Worm (Caenorhabditis elegans) whole organism, L4 larva: ENCODE measurements around the gene slc-25A32.

Experiments
- F44E2.7 ChIP-seq: fragments of 200-800 bp; sonication (Bioruptor generic); IDR thresholded peaks from 2 replicates; pipeline ENCODE4 v2.1.2; 2022; ENCODE audit warnings: missing genetic modification characterization, missing compliant biosample characterization
- F49E8.2 ChIP-seq: sonication (generic microtip); optimal IDR thresholded peaks from 2 replicates; lab custom pipeline; 2016; ENCODE audit warnings: missing compliant biosample characterization, mild to moderate bottlenecking, missing genetic modification characterization, borderline replicate concordance
- R02D3.7 ChIP-seq: fragments of 150-350 bp; sonication (generic microtip); optimal IDR thresholded peaks from 3 replicates; lab custom pipeline; 2014; ENCODE audit warnings: missing biosample characterization, missing genetic modification characterization
- Y48G9A.11 ChIP-seq: fragments of 200-800 bp; sonication (Bioruptor generic); IDR thresholded peaks from 2 replicates; pipeline ENCODE4 v1.3.6; 2022; ENCODE audit warnings: missing genetic modification reagents, missing genetic modification characterization, missing compliant biosample characterization
- Y5F2A.4 ChIP-seq: fragments of 200-800 bp; sonication (Bioruptor generic); optimal IDR thresholded peaks from 2 replicates; lab custom pipeline; 2018; ENCODE audit warnings: mild to moderate bottlenecking, missing genetic modification characterization, missing compliant biosample characterization
- ZK337.2 ChIP-seq: fragments of 200-800 bp; sonication (Bioruptor generic); IDR thresholded peaks from 2 replicates; pipeline ENCODE4 v1.3.6; 2022; ENCODE audit warnings: missing genetic modification reagents, missing genetic modification characterization, missing compliant biosample characterization
- ZK546.5 ChIP-seq, 2 experiments: sonication (generic microtip); optimal IDR thresholded peaks; 2 replicates each; lab custom pipeline; 2017; ENCODE audit warnings: missing biosample characterization in 2 of 2, missing genetic modification characterization in 2 of 2
- aha-1 ChIP-seq: fragments of 150-350 bp; peaks from one replicate; lab custom pipeline; 2014; ENCODE audit warnings: missing biosample characterization, missing genetic modification characterization
- arid-1 ChIP-seq: fragments of 200-800 bp; sonication (Bioruptor generic); conservative IDR thresholded peaks from 2 replicates; pipeline ENCODE4 v1.3.6; 2022; ENCODE audit warnings: missing genetic modification reagents, missing genetic modification characterization, missing compliant biosample characterization
- attf-4 ChIP-seq: sonication (generic microtip); optimal IDR thresholded peaks from 3 replicates; lab custom pipeline; 2017; ENCODE audit warnings: missing biosample characterization, missing genetic modification characterization
- ceh-20 ChIP-seq: fragments of 200-800 bp; sonication (Bioruptor generic); IDR thresholded peaks from 2 replicates; pipeline ENCODE4 v1.3.6; 2022; ENCODE audit warnings: missing genetic modification reagents, missing genetic modification characterization, missing compliant biosample characterization
- ceh-28 ChIP-seq: fragments of 150-350 bp; optimal IDR thresholded peaks from 2 replicates; lab custom pipeline; 2014; ENCODE audit warnings: missing biosample characterization, missing genetic modification reagents, missing genetic modification characterization
- ceh-32 ChIP-seq: sonication (generic microtip); optimal IDR thresholded peaks from 2 replicates; lab custom pipeline; 2016; ENCODE audit warnings: mild to moderate bottlenecking, missing genetic modification characterization, missing compliant biosample characterization; ENCODE audit not compliant: poor library complexity
- daf-12 ChIP-seq: fragments of 150-350 bp; optimal IDR thresholded peaks from 2 replicates; lab custom pipeline; 2014; ENCODE audit warnings: missing biosample characterization, missing genetic modification reagents, missing genetic modification characterization
- daf-19 ChIP-seq: fragments of 200-800 bp; sonication (Bioruptor generic); conservative IDR thresholded peaks from 2 replicates; pipeline ENCODE4 v1.3.6; 2022; ENCODE audit warnings: missing genetic modification characterization, missing compliant biosample characterization
- dmd-6 ChIP-seq: fragments of 200-800 bp; sonication (Bioruptor generic); IDR thresholded peaks from 2 replicates; pipeline ENCODE4 v1.3.6; 2022; ENCODE audit warnings: missing genetic modification reagents, missing genetic modification characterization, missing compliant biosample characterization
- dpl-1 ChIP-seq: fragments of 150-350 bp; optimal IDR thresholded peaks from 2 replicates; lab custom pipeline; 2014; ENCODE audit warnings: missing biosample characterization, missing genetic modification reagents, missing genetic modification characterization
- egl-27 ChIP-seq: sonication (generic microtip); optimal IDR thresholded peaks from 3 replicates; lab custom pipeline; 2017; ENCODE audit warnings: missing biosample characterization, missing genetic modification reagents, missing genetic modification characterization
- hlh-11 ChIP-seq: fragments of 200-800 bp; sonication (Bioruptor generic); optimal IDR thresholded peaks from 2 replicates; lab custom pipeline; 2018; ENCODE audit warnings: mild to moderate bottlenecking, missing genetic modification characterization, missing compliant biosample characterization
- hlh-30 ChIP-seq: sonication (generic microtip); optimal IDR thresholded peaks from 2 replicates; lab custom pipeline; 2017; ENCODE audit warnings: antibody characterized with exemption, mild to moderate bottlenecking, missing genetic modification characterization, missing compliant biosample characterization; ENCODE audit not compliant: insufficient read depth
- hmg-1.1 ChIP-seq: fragments of 200-800 bp; sonication (Bioruptor generic); IDR thresholded peaks from 2 replicates; pipeline ENCODE4 v1.3.6; 2022; ENCODE audit warnings: missing genetic modification reagents, missing genetic modification characterization, missing compliant biosample characterization
- jun-1 ChIP-seq: fragments of 150-350 bp; optimal IDR thresholded peaks from 2 replicates; lab custom pipeline; 2014; ENCODE audit warnings: missing biosample characterization, missing genetic modification reagents, missing genetic modification characterization
- lin-13 ChIP-seq: fragments of 150-350 bp; optimal IDR thresholded peaks from 2 replicates; lab custom pipeline; 2014; ENCODE audit warnings: missing biosample characterization, missing genetic modification reagents, missing genetic modification characterization
- lin-38 ChIP-seq: fragments of 200-800 bp; sonication (Bioruptor generic); IDR thresholded peaks from 2 replicates; pipeline ENCODE4 v1.3.6; 2022; ENCODE audit warnings: missing genetic modification reagents, missing genetic modification characterization, missing compliant biosample characterization
- lin-39 ChIP-seq: fragments of 150-350 bp; optimal IDR thresholded peaks from 2 replicates; lab custom pipeline; 2014; ENCODE audit warnings: missing biosample characterization, missing genetic modification reagents, missing genetic modification characterization
- lsy-2 ChIP-seq, 2 experiments: fragments of 150-350 bp in 1 of 2; sonication (generic microtip) in 1 of 2; optimal IDR thresholded peaks; 2 replicates each; lab custom pipeline; 2014 to 2017; ENCODE audit warnings: missing biosample characterization in 2 of 2, missing genetic modification characterization in 2 of 2
- madf-9 ChIP-seq: fragments of 200-800 bp; sonication (Bioruptor generic); conservative IDR thresholded peaks from 2 replicates; pipeline ENCODE4 v1.3.6; 2022; ENCODE audit warnings: missing genetic modification reagents, missing genetic modification characterization, missing compliant biosample characterization
- mdl-1 ChIP-seq, 2 experiments: fragments of 150-350 bp in 1 of 2; sonication (generic microtip) in 1 of 2; optimal IDR thresholded peaks; 2 replicates each; lab custom pipeline; 2014 to 2017; ENCODE audit warnings: missing biosample characterization in 2 of 2, missing genetic modification characterization in 2 of 2
- mes-2 ChIP-seq: sonication (generic microtip); optimal IDR thresholded peaks from 2 replicates; lab custom pipeline; 2016; ENCODE audit warnings: missing genotype, mild to moderate bottlenecking, missing genetic modification characterization, missing compliant biosample characterization; ENCODE audit not compliant: poor library complexity, severe bottlenecking
- mxl-2 ChIP-seq: fragments of 200-800 bp; sonication (Bioruptor generic); conservative IDR thresholded peaks from 2 replicates; pipeline ENCODE4 v1.3.6; 2022; ENCODE audit warnings: missing genetic modification reagents, missing genetic modification characterization, missing compliant biosample characterization
- nhr-10 ChIP-seq: fragments of 150-350 bp; optimal IDR thresholded peaks from 2 replicates; lab custom pipeline; 2014; ENCODE audit warnings: missing biosample characterization, missing genetic modification characterization
- nhr-111 ChIP-seq: fragments of 200-800 bp; sonication (Bioruptor generic); optimal IDR thresholded peaks from 2 replicates; lab custom pipeline; 2018; ENCODE audit warnings: mild to moderate bottlenecking, missing genetic modification characterization, missing compliant biosample characterization
- nhr-237 ChIP-seq: sonication (generic microtip); optimal IDR thresholded peaks from 2 replicates; lab custom pipeline; 2017; ENCODE audit warnings: missing biosample characterization, missing genetic modification characterization
- nhr-28 ChIP-seq: fragments of 150-350 bp; optimal IDR thresholded peaks from 2 replicates; lab custom pipeline; 2014; ENCODE audit warnings: missing biosample characterization, missing genetic modification characterization
- nhr-42 ChIP-seq: fragments of 200-800 bp; sonication (Bioruptor generic); IDR thresholded peaks from 2 replicates; pipeline ENCODE4 v1.3.6; 2022; ENCODE audit warnings: missing genetic modification characterization, missing compliant biosample characterization
- nhr-6 ChIP-seq: fragments of 150-350 bp; optimal IDR thresholded peaks from 2 replicates; lab custom pipeline; 2014; ENCODE audit warnings: missing biosample characterization, missing genetic modification characterization
- pha-4 ChIP-seq, 2 experiments: fragments of 150-350 bp in 1 of 2; fragments of 200-800 bp in 1 of 2; sonication (Bioruptor generic) in 1 of 2; IDR thresholded peaks in 1 of 2; optimal IDR thresholded peaks in 1 of 2; 2 replicates each; pipeline versions ENCODE4 v1.3.6 to Lab custom; 2014 to 2022; ENCODE audit warnings: missing genetic modification characterization in 2 of 2, missing genetic modification reagents in 2 of 2, missing biosample characterization in 1 of 2, missing compliant biosample characterization in 1 of 2
- php-3 ChIP-seq: fragments of 200-800 bp; sonication (Bioruptor generic); IDR thresholded peaks from 2 replicates; pipeline ENCODE4 v1.3.6; 2022; ENCODE audit warnings: missing genetic modification reagents, missing genetic modification characterization, missing compliant biosample characterization
- saeg-2 ChIP-seq: fragments of 200-800 bp; sonication (Bioruptor generic); IDR thresholded peaks from 2 replicates; pipeline ENCODE4 v1.3.6; 2022; ENCODE audit warnings: missing genetic modification reagents, missing genetic modification characterization, missing compliant biosample characterization
- sdz-12 ChIP-seq: fragments of 200-800 bp; sonication (Bioruptor generic); optimal IDR thresholded peaks from 2 replicates; lab custom pipeline; 2018; ENCODE audit warnings: mild to moderate bottlenecking, missing genetic modification characterization, missing compliant biosample characterization
- skn-1 ChIP-seq: fragments of 150-350 bp; optimal IDR thresholded peaks from 2 replicates; lab custom pipeline; 2014; ENCODE audit warnings: missing biosample characterization, missing genetic modification characterization
- snpc-1.2 ChIP-seq: fragments of 200-800 bp; sonication (Bioruptor generic); IDR thresholded peaks from 2 replicates; pipeline ENCODE4 v1.3.6; 2022; ENCODE audit warnings: missing genetic modification reagents, missing genetic modification characterization, missing compliant biosample characterization
- snpc-4 ChIP-seq: fragments of 150-350 bp; optimal IDR thresholded peaks from 2 replicates; lab custom pipeline; 2014; ENCODE audit warnings: missing biosample characterization, missing genetic modification characterization
- tag-97 ChIP-seq: fragments of 200-800 bp; sonication (Bioruptor generic); IDR thresholded peaks from 2 replicates; pipeline ENCODE4 v1.3.6; 2022; ENCODE audit warnings: missing genetic modification characterization, missing compliant biosample characterization
- unc-130 ChIP-seq: sonication (generic microtip); optimal IDR thresholded peaks from 2 replicates; lab custom pipeline; 2016; ENCODE audit warnings: missing genetic modification reagents, missing genetic modification characterization, missing compliant biosample characterization
- unc-39 ChIP-seq: sonication (generic microtip); optimal IDR thresholded peaks from 2 replicates; lab custom pipeline; 2017; ENCODE audit warnings: missing biosample characterization, missing genetic modification characterization
- unc-62 ChIP-seq, 3 experiments: fragments of 150-350 bp in 1 of 3; sonication (generic microtip); optimal IDR thresholded peaks in 2 of 3; peaks in 1 of 3; 1 replicate in 1 of 3; 2 replicates in 2 of 3; lab custom pipeline; 2014 to 2017; ENCODE audit warnings: missing biosample characterization in 3 of 3, missing genetic modification characterization in 3 of 3, missing genetic modification reagents in 3 of 3, missing genotype in 1 of 3
- vab-7 ChIP-seq: fragments of 200-800 bp; sonication (Bioruptor generic); IDR thresholded peaks from 2 replicates; pipeline ENCODE4 v1.3.6; 2022; ENCODE audit warnings: missing genetic modification reagents, missing genetic modification characterization, missing compliant biosample characterization
- zip-11 ChIP-seq: fragments of 200-800 bp; sonication (Bioruptor generic); IDR thresholded peaks from 2 replicates; pipeline ENCODE4 v1.3.6; 2022; ENCODE audit warnings: missing genetic modification characterization, missing compliant biosample characterization

Gene slc-25A32

DNA sequence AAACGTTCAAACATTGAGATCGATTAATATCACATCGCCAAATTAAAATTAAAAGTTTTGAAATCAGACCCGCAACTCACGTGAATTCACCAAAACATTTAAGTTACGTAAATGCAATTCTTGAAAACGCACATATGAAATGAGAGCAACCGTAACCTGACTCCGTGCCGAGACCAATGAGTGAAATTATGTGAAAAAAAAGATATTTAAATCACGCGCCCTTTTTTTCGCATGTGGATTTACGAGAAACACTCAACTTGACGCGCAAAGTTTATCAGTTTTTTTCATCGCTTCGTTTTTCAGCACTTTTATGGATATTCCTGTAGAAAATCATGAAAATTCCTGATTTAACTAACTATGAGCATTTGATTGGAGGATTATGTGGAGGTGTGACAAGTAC lies at the start of gene slc-25A32, which contains the start of gene gei-14:
Gene slc-25A32, plus strand, starts transcription at position 242 of the 400 bp plus-strand sequence.
Gene gei-14, minus strand, starts transcription at position 175 of the 400 bp plus-strand sequence.
- TF ChIP-seq skn-1 (tag; lab: Kevin White, UChicago) = no peak
- no peak for TF ChIP-seq php-3 (GFP tag; lab: Robert Waterston, UW)
- TF ChIP-seq nhr-28 = no peak
- TF ChIP-seq dmd-6 (GFP tag; lab: Robert Waterston, UW) = no peak
- TF ChIP-seq R02D3.7 (tag; lab: Kevin White, UChicago) = peak; percentile 84
- peak; percentile 89 for TF ChIP-seq dpl-1 (GFP tag; lab: Kevin White, UChicago)
- TF ChIP-seq vab-7 (GFP tag; lab: Robert Waterston, UW) = no peak
- no peak for TF ChIP-seq madf-9 (GFP tag; lab: Robert Waterston, UW)
- TF ChIP-seq pha-4 (GFP tag; IDR thresholded peaks at IDR 0.05; lab: Robert Waterston, UW) = no peak
- peak; percentile 12 for TF ChIP-seq pha-4 (tag; optimal IDR thresholded peaks at IDR 0.05; lab: Kevin White, UChicago)
- TF ChIP-seq mes-2 (tag; lab: Kevin White, UChicago) = peak; percentile 54
- TF ChIP-seq lin-13 (GFP tag; lab: Kevin White, UChicago) = peak; percentile 45
- TF ChIP-seq ZK337.2 (GFP tag; lab: Robert Waterston, UW) = no peak
- TF ChIP-seq F49E8.2 (tag; lab: Kevin White, UChicago) = peak; percentile 45
- TF ChIP-seq sdz-12 (GFP tag; lab: Kevin White, UChicago) = no peak
- no peak for TF ChIP-seq ceh-32
- no peak for TF ChIP-seq snpc-1.2
- no peak for TF ChIP-seq attf-4 (tag; lab: Kevin White, UChicago)
- TF ChIP-seq Y5F2A.4 (GFP tag; lab: Kevin White, UChicago) = no peak
- no peak for TF ChIP-seq lin-39 (tag; lab: Kevin White, UChicago)
- TF ChIP-seq hlh-30 = peak; percentile 52
- no peak for TF ChIP-seq zip-11
- TF ChIP-seq mdl-1 (tag; optimal IDR thresholded peaks at IDR 0.05; lab: Kevin White, UChicago) = no peak
- peak in 1 of 2 experiments; percentile 82 for TF ChIP-seq lsy-2 (tag; optimal IDR thresholded peaks at IDR 0.05; lab: Kevin White, UChicago)
- TF ChIP-seq nhr-237 (tag; lab: Kevin White, UChicago) = no peak
- no peak for TF ChIP-seq egl-27 (tag; lab: Kevin White, UChicago)
- peak; percentile 57 for TF ChIP-seq lin-38 (GFP tag; lab: Robert Waterston, UW)
- no peak for TF ChIP-seq ZK546.5 (tag; optimal IDR thresholded peaks at IDR 0.05; lab: Kevin White, UChicago)
- no peak for TF ChIP-seq unc-39 (tag; lab: Kevin White, UChicago)
- no peak for TF ChIP-seq Y48G9A.11
- TF ChIP-seq saeg-2 (GFP tag; lab: Robert Waterston, UW) = no peak
- no peak for TF ChIP-seq jun-1
- TF ChIP-seq mxl-2 = no peak
- TF ChIP-seq nhr-10 (tag; lab: Kevin White, UChicago) = no peak
- TF ChIP-seq nhr-6 (tag; lab: Kevin White, UChicago) = peak; percentile 0
- TF ChIP-seq daf-19 = no peak
- TF ChIP-seq unc-130 (GFP tag; lab: Kevin White, UChicago) = peak; percentile 65
- TF ChIP-seq unc-62 (GFP tag; optimal IDR thresholded peaks at IDR 0.05 in 1 of 2; lab: Kevin White, UChicago) = no peak
- no peak for TF ChIP-seq unc-62 (tag; optimal IDR thresholded peaks at IDR 0.05; lab: Kevin White, UChicago)
- TF ChIP-seq, all 104 proteins: peak for 11

DNA sequence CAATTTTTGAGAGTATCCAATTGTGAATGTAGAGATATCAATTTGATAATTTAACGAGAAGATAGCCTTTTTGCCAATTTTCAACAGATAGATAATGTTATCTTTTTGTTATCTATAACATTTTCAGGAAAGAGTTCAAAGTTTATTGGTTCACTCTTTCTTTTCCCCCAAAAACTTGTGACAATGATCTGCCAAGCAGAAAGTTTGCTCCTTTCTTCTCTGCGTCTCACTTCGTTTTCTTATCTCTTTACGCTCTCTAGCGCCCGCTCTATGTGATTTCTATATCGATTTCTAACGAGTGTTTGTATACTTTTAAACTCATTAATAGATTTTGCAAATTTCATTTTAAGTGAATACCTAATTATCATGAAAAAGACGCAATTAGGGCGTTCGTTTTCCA lies 49.6 kb upstream of the slc-25A32 start:
- TF ChIP-seq aha-1 (tag; lab: Kevin White, UChicago) (no peak), nhr-6 (tag; lab: Kevin White, UChicago) (no peak), mdl-1 (tag; optimal IDR thresholded peaks at IDR 0.05; lab: Kevin White, UChicago) (no peak), snpc-4 (tag; lab: Kevin White, UChicago) (no peak), daf-12 (no peak), nhr-111 (no peak), sdz-12 (GFP tag; lab: Kevin White, UChicago) (no peak), unc-39 (tag; lab: Kevin White, UChicago) (no peak), hlh-11 (tag; lab: Kevin White, UChicago) (peak; percentile 51), arid-1 (no peak), R02D3.7 (tag; lab: Kevin White, UChicago) (no peak), lin-39 (tag; lab: Kevin White, UChicago) (no peak), daf-19 (no peak), nhr-42 (no peak), ceh-28 (tag; lab: Kevin White, UChicago) (no peak), ZK337.2 (GFP tag; lab: Robert Waterston, UW) (no peak), zip-11 (no peak), ceh-20 (no peak), tag-97 (GFP tag; lab: Robert Waterston, UW) (no peak), hmg-1.1 (GFP tag; lab: Robert Waterston, UW) (no peak), attf-4 (tag; lab: Kevin White, UChicago) (no peak), F44E2.7 (GFP tag; lab: Robert Waterston, UW) (no peak), lin-38 (GFP tag; lab: Robert Waterston, UW) (no peak), mxl-2 (no peak)
